Fruit fly (Drosophila melanogaster): ENCODE results near the gene CG11786.

CG11786 gene

dm6 chr3R:25036644-25037043, 9.5 kb upstream of the CG11786 start, which contains the start of gene CG31115:
CG31115 (plus strand) TSS chr3R:25036944.
- TF ChIP-seq CG17801 (GFP tag; optimal IDR thresholded peaks at IDR 0.05; ENCODE audit: partially characterized antibody): no peak

- TF ChIP-seq CG17801 (GFP tag; optimal IDR thresholded peaks at IDR 0.05; ENCODE audit: partially characterized antibody): peak; percentile 15
Measured at dm6 chr3R:25039028-25039476, 7.1 kb upstream of the CG11786 start, which contains the start of the genes Ythdf and bai. Ythdf (minus strand) TSS chr3R:25039249. bai (plus strand) TSS chr3R:25039374.

dm6 chr3R:25044816-25045551, 1.1 kb upstream of the CG11786 start, which contains the start of gene 5PtaseI:
5PtaseI (minus strand) TSS chr3R:25045151.
- no peak for TF ChIP-seq CG17801 (GFP tag; optimal IDR thresholded peaks at IDR 0.05; ENCODE audit: partially characterized antibody)

dm6 chr3R:25047504-25047903, 1.4 kb downstream of the CG11786 start, which contains the start of gene CG11790:
CG11790 (plus strand) TSS chr3R:25047706.
- TF ChIP-seq CG17801 (GFP tag; optimal IDR thresholded peaks at IDR 0.05; ENCODE audit: partially characterized antibody): peak; percentile 38

- no peak for TF ChIP-seq CG17801 (GFP tag; optimal IDR thresholded peaks at IDR 0.05; ENCODE audit: partially characterized antibody)
Measured at dm6 chr3R:25049383-25049741, 3.2 kb downstream of the CG11786 start, which contains the start of gene CG11791. CG11791 (plus strand) TSS chr3R:25049616.

- peak; percentile 88 for TF ChIP-seq CG17801 (GFP tag; optimal IDR thresholded peaks at IDR 0.05; ENCODE audit: partially characterized antibody)
Measured at dm6 chr3R:25049742-25050517, 3.8 kb downstream of the CG11786 start.

- TF ChIP-seq CG17801 (GFP tag; optimal IDR thresholded peaks at IDR 0.05; ENCODE audit: partially characterized antibody): no peak
Measured at dm6 chr3R:25050649-25051048, 4.5 kb downstream of the CG11786 start.

dm6 chr3R:25051441-25052097, 5.4 kb downstream of the CG11786 start:
- no peak for TF ChIP-seq CG17801 (GFP tag; optimal IDR thresholded peaks at IDR 0.05; ENCODE audit: partially characterized antibody)

- peak; percentile 32 for TF ChIP-seq CG17801 (GFP tag; optimal IDR thresholded peaks at IDR 0.05; ENCODE audit: partially characterized antibody)
Measured at dm6 chr3R:25054451-25055188, 8.5 kb downstream of the CG11786 start, which contains the start of gene CG31109. CG31109 (minus strand) TSS chr3R:25054653.

dm6 chr3R:25056016-25056415, 9.9 kb downstream of the CG11786 start, which contains the start of the genes CG31111 and stac:
CG31111 (minus strand) TSS chr3R:25056177.
stac (plus strand) TSS chr3R:25056286.
- no peak for TF ChIP-seq CG17801 (GFP tag; optimal IDR thresholded peaks at IDR 0.05; ENCODE audit: partially characterized antibody)

- TF ChIP-seq CG17801 (GFP tag; optimal IDR thresholded peaks at IDR 0.05; ENCODE audit: partially characterized antibody): no peak
Measured at dm6 chr3R:25056488-25057157, 10.5 kb downstream of the CG11786 start.

- TF ChIP-seq CG17801 (GFP tag; optimal IDR thresholded peaks at IDR 0.05; ENCODE audit: partially characterized antibody): no peak
Measured at dm6 chr3R:25060462-25060861, 14.3 kb downstream of the CG11786 start.

- TF ChIP-seq CG17801 (GFP tag; optimal IDR thresholded peaks at IDR 0.05; ENCODE audit: partially characterized antibody): peak; percentile 39
Measured at dm6 chr3R:25064907-25065841, 19.1 kb downstream of the CG11786 start, which contains the start of the genes veli and PQBP1. veli (minus strand) TSS chr3R:25065591. PQBP1 (plus strand) TSS chr3R:25065791.
